Worm (Caenorhabditis elegans): Measurements from ENCODE around the gene K06H7.2.
A peak's percentile ranks its signal among the peaks of the same experiment; 100 is the strongest.

K06H7.2 gene

ce11 chrIII:8130177-8130902, 37.0 kb downstream of the K06H7.2 start, which contains the start of the genes rpl-21 and C14B9.10 (continued):
- peak; percentile 63 for TF ChIP-seq B0336.3 (GFP tag; IDR thresholded peaks at IDR 0.05)
- TF ChIP-seq ztf-6 (GFP tag; IDR thresholded peaks at IDR 0.05), result no peak
- TF ChIP-seq dox-1 (GFP tag; IDR thresholded peaks at IDR 0.05), result peak; percentile 80
- no peak for TF ChIP-seq repo-1 (tag; optimal IDR thresholded peaks at IDR 0.05)
- TF ChIP-seq F49E8.2 (tag; optimal IDR thresholded peaks at IDR 0.05; ENCODE audit: insufficient read depth), result peak; percentile 82
- peak; percentile 60 for TF ChIP-seq xnd-1 (tag; optimal IDR thresholded peaks at IDR 0.05)
- TF ChIP-seq Y53F4B.3 (GFP tag; IDR thresholded peaks at IDR 0.05), result no peak
- TF ChIP-seq atf-7 (tag; optimal IDR thresholded peaks at IDR 0.05), result no peak
- TF ChIP-seq hmg-1.2 (GFP tag; IDR thresholded peaks at IDR 0.05), result peak; percentile 91
- no peak for TF ChIP-seq akir-1 (GFP tag; optimal IDR thresholded peaks at IDR 0.05)
- no peak for TF ChIP-seq Y95B8A.8 (GFP tag; IDR thresholded peaks at IDR 0.05)
- TF ChIP-seq lsl-1 (GFP tag; optimal IDR thresholded peaks at IDR 0.05), result peak; percentile 96
- peak; percentile 55 for TF ChIP-seq efl-1 (GFP tag; optimal IDR thresholded peaks at IDR 0.05)
- peak; percentile 36 for TF ChIP-seq nhr-80 (tag; optimal IDR thresholded peaks at IDR 0.05)
- no peak for TF ChIP-seq egl-18 (GFP tag; IDR thresholded peaks at IDR 0.05)
- no peak for TF ChIP-seq Y79H2A.3 (GFP tag; conservative IDR thresholded peaks at IDR 0.05)
- no peak for TF ChIP-seq F52B5.7 (tag; optimal IDR thresholded peaks at IDR 0.05)
- no peak for TF ChIP-seq chd-7 (tag; optimal IDR thresholded peaks at IDR 0.05)
- TF ChIP-seq die-1 (tag; optimal IDR thresholded peaks at IDR 0.05), result no peak
- TF ChIP-seq ceh-58 (GFP tag; IDR thresholded peaks at IDR 0.05), result no peak
- TF ChIP-seq cebp-1 (GFP tag; IDR thresholded peaks at IDR 0.05), result no peak
- peak; percentile 64 for TF ChIP-seq cebp-1 (tag; optimal IDR thresholded peaks at IDR 0.05)
- peak in 1 of 2 experiments; percentile 59 for TF ChIP-seq let-607 (tag; optimal IDR thresholded peaks at IDR 0.05)
- TF ChIP-seq hmg-20 (GFP tag; IDR thresholded peaks at IDR 0.05), result no peak
- no peak for TF ChIP-seq ets-4 (GFP tag; optimal IDR thresholded peaks at IDR 0.05)
- peak; percentile 52; the same call in 1 of the 2 replicates for TF ChIP-seq Y53G8AR.9 (GFP tag; conservative IDR thresholded peaks at IDR 0.05)
- TF ChIP-seq rec-8 (tag; optimal IDR thresholded peaks at IDR 0.05), result peak in 1 of 2 experiments; percentile 46
- no peak for TF ChIP-seq rpc-1 (optimal IDR thresholded peaks at IDR 0.05)
- no peak for TF ChIP-seq rpc-1 (tag; optimal IDR thresholded peaks at IDR 0.05)
- no peak for TF ChIP-seq T07F8.4 (tag; optimal IDR thresholded peaks at IDR 0.05)
- no peak for TF ChIP-seq tbx-9 (tag; optimal IDR thresholded peaks at IDR 0.05; ENCODE audit: borderline replicate concordance)
- TF ChIP-seq zim-3 (tag; optimal IDR thresholded peaks at IDR 0.05), result no peak
- peak; percentile 66 for TF ChIP-seq ZK185.1 (tag; optimal IDR thresholded peaks at IDR 0.05; ENCODE audit: poor library complexity, severe bottlenecking)
- TF ChIP-seq egrh-3 (GFP tag; IDR thresholded peaks at IDR 0.05), result no peak
- peak; percentile 55 for TF ChIP-seq ztf-18 (tag; optimal IDR thresholded peaks at IDR 0.05)
- TF ChIP-seq nfya-1 (tag; optimal IDR thresholded peaks at IDR 0.05; ENCODE audit: borderline replicate concordance, insufficient read depth), result no peak
- no peak for TF ChIP-seq fkh-3 (tag; optimal IDR thresholded peaks at IDR 0.05)
- TF ChIP-seq mel-28 (tag; optimal IDR thresholded peaks at IDR 0.05; ENCODE audit: borderline replicate concordance), result no peak
- peak; percentile 60 for TF ChIP-seq snpc-1.1 (tag; optimal IDR thresholded peaks at IDR 0.05; ENCODE audit: insufficient read depth)
- TF ChIP-seq attf-3 (GFP tag; conservative IDR thresholded peaks at IDR 0.05), result peak; percentile 70
- TF ChIP-seq sdz-38 (tag; optimal IDR thresholded peaks at IDR 0.05), result no peak
- peak; percentile 92 for TF ChIP-seq madf-6 (GFP tag; IDR thresholded peaks at IDR 0.05)
- no peak for TF ChIP-seq sea-2 (GFP tag; IDR thresholded peaks at IDR 0.05)
- no peak for TF ChIP-seq hlh-12 (tag; optimal IDR thresholded peaks at IDR 0.05)
- no peak for TF ChIP-seq sptf-2 (GFP tag; optimal IDR thresholded peaks at IDR 0.05)
- TF ChIP-seq F57C9.4 (tag; optimal IDR thresholded peaks at IDR 0.05), result no peak
- peak; percentile 98 for TF ChIP-seq F33H1.4 (GFP tag; IDR thresholded peaks at IDR 0.05)
- peak; percentile 3 for TF ChIP-seq B0261.1 (tag; optimal IDR thresholded peaks at IDR 0.05)

Measured in whole organism, young adult.